ENCODE assay signal across 2 fruit fly cellular contexts in the genomic region with DNA sequence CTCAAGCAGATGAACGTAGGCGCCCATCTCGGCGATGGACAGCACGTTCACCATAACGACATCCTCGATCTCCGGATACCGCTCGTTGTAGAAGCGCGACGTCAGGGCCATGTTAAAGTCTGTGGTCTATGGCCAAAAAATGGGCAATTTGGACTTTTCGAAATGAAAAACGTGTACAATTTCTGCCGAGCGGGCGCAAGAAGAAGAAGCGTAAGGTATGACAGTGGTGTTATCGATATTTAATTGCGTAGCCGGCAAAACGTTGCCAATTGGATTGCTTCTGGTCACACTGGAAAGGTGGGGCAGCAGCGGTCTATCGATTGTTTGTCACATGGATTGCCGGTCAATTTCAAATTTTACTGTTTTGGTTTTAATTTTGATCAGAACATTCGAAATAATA.
A peak's percentile ranks its signal among the peaks of the same experiment; 100 is the strongest.
TF ChIP-seq lines count a peak whose summit lies in the region.

TSS of gene eIF2alpha (minus strand) at position 225 of the 400 bp plus-strand sequence.

TF ChIP-seq in whole organism, embryonic, 481 proteins besides CTCF, POLR2A, EP300 and RAD21 (continued from another document and continues in another):
- TF ChIP-seq CG6791 (GFP tag; IDR thresholded peaks at IDR 0.05; lab: Robert Waterston, UW; ENCODE audit: partially characterized antibody), result peak; percentile 81
- peak; percentile 10 for TF ChIP-seq CG13624 (GFP tag; optimal IDR thresholded peaks at IDR 0.05; lab: Kevin White, UChicago)
- TF ChIP-seq CG30431 (GFP tag; optimal IDR thresholded peaks at IDR 0.05; lab: Kevin White, UChicago), result no peak
- TF ChIP-seq vnd (GFP tag; IDR thresholded peaks at IDR 0.05; lab: Robert Waterston, UW; ENCODE audit: partially characterized antibody), result peak; percentile 72; the same call in 2 of the 3 replicates
- TF ChIP-seq Opbp (GFP tag; IDR thresholded peaks at IDR 0.05; lab: Robert Waterston, UW; ENCODE audit: partially characterized antibody), result peak; percentile 81
- no peak for TF ChIP-seq chif (GFP tag; optimal IDR thresholded peaks at IDR 0.05; lab: Kevin White, UChicago)
- TF ChIP-seq unc-4 (GFP tag; IDR thresholded peaks at IDR 0.05; lab: Robert Waterston, UW; ENCODE audit: partially characterized antibody), result peak; percentile 83
- TF ChIP-seq CG17829 (tag; optimal IDR thresholded peaks at IDR 0.05; lab: Kevin White, UChicago), result peak; percentile 41
- TF ChIP-seq onecut (GFP tag; IDR thresholded peaks at IDR 0.05; lab: Robert Waterston, UW), result 0 out of 2 replicates have a peak, but pooled peaks have one; percentile 17
- TF ChIP-seq CG17186 (GFP tag; optimal IDR thresholded peaks at IDR 0.05; lab: Kevin White, UChicago), result peak; percentile 57
- peak; percentile 88 for TF ChIP-seq MESR4 (GFP tag; optimal IDR thresholded peaks at IDR 0.05; lab: Kevin White, UChicago)
- TF ChIP-seq HHEX (GFP tag; optimal IDR thresholded peaks at IDR 0.05; lab: Kevin White, UChicago), result no peak
- peak; percentile 8 for TF ChIP-seq CG2120 (GFP tag; optimal IDR thresholded peaks at IDR 0.05; lab: Kevin White, UChicago)
- TF ChIP-seq pzg (GFP tag; optimal IDR thresholded peaks at IDR 0.05; lab: Kevin White, UChicago), result peak; percentile 92
- TF ChIP-seq Elba2 (GFP tag; optimal IDR thresholded peaks at IDR 0.05; lab: Kevin White, UChicago), result peak; percentile 58
- peak; percentile 76 for TF ChIP-seq hbn (GFP tag; IDR thresholded peaks at IDR 0.05; lab: Robert Waterston, UW; ENCODE audit: partially characterized antibody)
- no peak for TF ChIP-seq CG3281 (GFP tag; optimal IDR thresholded peaks at IDR 0.05; lab: Kevin White, UChicago)
- TF ChIP-seq crp (GFP tag; optimal IDR thresholded peaks at IDR 0.05; lab: Kevin White, UChicago), result peak in 1 of 2 experiments; percentile 62
- no peak for TF ChIP-seq CG18599 (GFP tag; optimal IDR thresholded peaks at IDR 0.05; lab: Kevin White, UChicago)
- peak; percentile 86 for TF ChIP-seq bbx (GFP tag; IDR thresholded peaks at IDR 0.05; lab: Robert Waterston, UW; ENCODE audit: partially characterized antibody)
- TF ChIP-seq org-1 (GFP tag; optimal IDR thresholded peaks at IDR 0.05; lab: Kevin White, UChicago), result no peak
- TF ChIP-seq CG17385 (GFP tag; optimal IDR thresholded peaks at IDR 0.05; lab: Kevin White, UChicago), result peak; percentile 94
- TF ChIP-seq gfzf (GFP tag; optimal IDR thresholded peaks at IDR 0.05; lab: Kevin White, UChicago), result peak; percentile 80
- TF ChIP-seq CG34422 (GFP tag; IDR thresholded peaks at IDR 0.05; lab: Robert Waterston, UW), result peak; percentile 35; the same call in 1 of the 3 replicates
- no peak for TF ChIP-seq CG15269 (tag; optimal IDR thresholded peaks at IDR 0.05; lab: Kevin White, UChicago)
- peak; percentile 23 for TF ChIP-seq nmo (GFP tag; optimal IDR thresholded peaks at IDR 0.05; lab: Kevin White, UChicago)
- no peak for TF ChIP-seq CG12071 (GFP tag; optimal IDR thresholded peaks at IDR 0.05; lab: Kevin White, UChicago)
- peak; percentile 19 for TF ChIP-seq phol (tag; optimal IDR thresholded peaks at IDR 0.05; lab: Kevin White, UChicago)
- TF ChIP-seq CG9932 (GFP tag; IDR thresholded peaks at IDR 0.05; lab: Robert Waterston, UW), result no peak
- no peak for TF ChIP-seq CrebB (tag; optimal IDR thresholded peaks at IDR 0.05; lab: Kevin White, UChicago)
- TF ChIP-seq mirr (GFP tag; optimal IDR thresholded peaks at IDR 0.05; lab: Kevin White, UChicago), result peak; percentile 32
- peak; percentile 6 for TF ChIP-seq p53 (GFP tag; optimal IDR thresholded peaks at IDR 0.05; lab: Kevin White, UChicago)
- TF ChIP-seq CG4282 (GFP tag; optimal IDR thresholded peaks at IDR 0.05; lab: Kevin White, UChicago), result peak; percentile 9
- no peak for TF ChIP-seq CG15696 (tag; optimal IDR thresholded peaks at IDR 0.05; lab: Kevin White, UChicago)
- TF ChIP-seq Max (GFP tag; optimal IDR thresholded peaks at IDR 0.05; lab: Kevin White, UChicago), result peak; percentile 61
- peak; percentile 77 for TF ChIP-seq CG16813 (GFP tag; IDR thresholded peaks at IDR 0.05; lab: Robert Waterston, UW; ENCODE audit: partially characterized antibody)
- TF ChIP-seq CG13894 (tag; optimal IDR thresholded peaks at IDR 0.05; lab: Kevin White, UChicago), result no peak
- TF ChIP-seq ttk (GFP tag; IDR thresholded peaks at IDR 0.05; lab: Robert Waterston, UW), result no peak
- peak; percentile 85 for TF ChIP-seq CG9797 (GFP tag; optimal IDR thresholded peaks at IDR 0.05; lab: Kevin White, UChicago)
- peak; percentile 85 for TF ChIP-seq CG13287 (GFP tag; IDR thresholded peaks at IDR 0.05; lab: Robert Waterston, UW; ENCODE audit: partially characterized antibody)
- peak; percentile 59; the same call in 1 of the 2 replicates for TF ChIP-seq ato (GFP tag; IDR thresholded peaks at IDR 0.05; lab: Robert Waterston, UW; ENCODE audit: partially characterized antibody)
- peak; percentile 94 for TF ChIP-seq CG2116 (GFP tag; optimal IDR thresholded peaks at IDR 0.05; lab: Kevin White, UChicago)
- peak; percentile 90 for TF ChIP-seq E2f2 (GFP tag; IDR thresholded peaks at IDR 0.05; lab: Robert Waterston, UW)
- peak; percentile 52; the same call in 1 of the 3 replicates for TF ChIP-seq CG14860 (GFP tag; IDR thresholded peaks at IDR 0.05; lab: Robert Waterston, UW; ENCODE audit: partially characterized antibody)
- no peak for TF ChIP-seq prd (optimal IDR thresholded peaks at IDR 0.05; lab: Kevin White, UChicago)
- TF ChIP-seq prd (GFP tag; IDR thresholded peaks at IDR 0.05; lab: Robert Waterston, UW), result no peak
- TF ChIP-seq BEAF-32 (GFP tag; optimal IDR thresholded peaks at IDR 0.05; lab: Kevin White, UChicago), result peak; percentile 84
- peak; percentile 41 for TF ChIP-seq Adf1 (GFP tag; IDR thresholded peaks at IDR 0.05; lab: Robert Waterston, UW)
- TF ChIP-seq CG4360 (GFP tag; IDR thresholded peaks at IDR 0.05; lab: Robert Waterston, UW), result peak; percentile 48; the same call in 1 of the 2 replicates
- TF ChIP-seq HLH4C (GFP tag; IDR thresholded peaks at IDR 0.05; lab: Robert Waterston, UW; ENCODE audit: partially characterized antibody), result peak; percentile 80
- peak; percentile 68 for TF ChIP-seq MBD-R2 (GFP tag; IDR thresholded peaks at IDR 0.05; lab: Robert Waterston, UW)
- TF ChIP-seq YL-1 (GFP tag; optimal IDR thresholded peaks at IDR 0.05; lab: Kevin White, UChicago), result peak; percentile 56
- TF ChIP-seq Med (GFP tag; lab: Kevin White, UChicago), result peak; percentile 63
- peak; percentile 48 for TF ChIP-seq CG12659 (GFP tag; optimal IDR thresholded peaks at IDR 0.05; lab: Kevin White, UChicago)
- TF ChIP-seq amos (GFP tag; IDR thresholded peaks at IDR 0.05; lab: Robert Waterston, UW; ENCODE audit: partially characterized antibody), result peak; percentile 87
- TF ChIP-seq Pdp1 (GFP tag; optimal IDR thresholded peaks at IDR 0.05; lab: Kevin White, UChicago), result peak in 1 of 2 experiments; percentile 50
- TF ChIP-seq Nf-YA (GFP tag; IDR thresholded peaks at IDR 0.05; lab: Robert Waterston, UW), result no peak
- peak; percentile 42 for TF ChIP-seq ewg (GFP tag; optimal IDR thresholded peaks at IDR 0.05; lab: Kevin White, UChicago)
- peak; percentile 11 for TF ChIP-seq HLHmδ (GFP tag; optimal IDR thresholded peaks at IDR 0.05; lab: Kevin White, UChicago)
- no peak for TF ChIP-seq mam (GFP tag; optimal IDR thresholded peaks at IDR 0.05; lab: Kevin White, UChicago)

TF ChIP-seq in whole organism, prepupa, 60 proteins besides CTCF, POLR2A, EP300 and RAD21 (continued from another document):
- TF ChIP-seq Blimp-1 (GFP tag; optimal IDR thresholded peaks at IDR 0.05; lab: Kevin White, UChicago), result no peak
- TF ChIP-seq CG1621 (tag; optimal IDR thresholded peaks at IDR 0.05; lab: Kevin White, UChicago), result no peak
TF ChIP-seq in whole organism, prepupa: peak in this region for 3.
